Worm (Caenorhabditis elegans) whole organism, young adult: ENCODE results near the gene Y43E12A.3.

ENCODE experiments used
- B0035.1 ChIP-seq: sonication (generic microtip); optimal IDR thresholded peaks from 2 replicates; lab custom pipeline; 2016; ENCODE audit warnings: missing genetic modification characterization, mild to moderate bottlenecking, missing compliant biosample characterization, missing genotype, missing genetic modification reagents
- C17E4.6 ChIP-seq: fragments of 200-800 bp; sonication (Bioruptor generic); IDR thresholded peaks from 2 replicates; pipeline ENCODE4 v1.3.6; 2022; ENCODE audit warnings: missing genetic modification reagents, missing genetic modification characterization, missing compliant biosample characterization
- F10E7.11 ChIP-seq: sonication (generic microtip); optimal IDR thresholded peaks from 2 replicates; lab custom pipeline; 2017; ENCODE audit warnings: mild to moderate bottlenecking, missing genetic modification characterization, moderate library complexity, missing compliant biosample characterization
- F37B4.10 ChIP-seq: fragments of 200-800 bp; sonication (Bioruptor generic); IDR thresholded peaks from 2 replicates; pipeline ENCODE4 v1.3.6; 2022; ENCODE audit warnings: missing genetic modification characterization, missing compliant biosample characterization
- F52B5.7 ChIP-seq: sonication (generic microtip); optimal IDR thresholded peaks from 2 replicates; lab custom pipeline; 2016; ENCODE audit warnings: mild to moderate bottlenecking, missing genetic modification characterization, missing compliant biosample characterization
- F55B11.4 ChIP-seq: sonication (generic microtip); optimal IDR thresholded peaks from 2 replicates; lab custom pipeline; 2016; ENCODE audit warnings: missing compliant biosample characterization, missing genetic modification characterization, borderline replicate concordance; ENCODE audit not compliant: insufficient read depth
- K11D2.4 ChIP-seq: fragments of 200-800 bp; sonication (Bioruptor generic); IDR thresholded peaks from 2 replicates; pipeline ENCODE4 v1.3.6; 2022; ENCODE audit warnings: missing genetic modification reagents, missing genetic modification characterization, missing compliant biosample characterization
- T26A5.8 ChIP-seq: sonication (generic microtip); optimal IDR thresholded peaks from 2 replicates; lab custom pipeline; 2016; ENCODE audit warnings: missing genetic modification characterization, missing compliant biosample characterization
- akir-1 ChIP-seq: fragments of 200-800 bp; sonication (Bioruptor generic); optimal IDR thresholded peaks from 2 replicates; lab custom pipeline; 2018; ENCODE audit warnings: mild to moderate bottlenecking, missing genetic modification characterization, moderate library complexity, missing compliant biosample characterization
- athp-1 ChIP-seq: sonication (generic microtip); optimal IDR thresholded peaks from 2 replicates; lab custom pipeline; 2017; ENCODE audit warnings: mild to moderate bottlenecking, missing genetic modification characterization, missing compliant biosample characterization
- attf-6 ChIP-seq: fragments of 200-800 bp; sonication (Bioruptor generic); IDR thresholded peaks from 2 replicates; pipeline ENCODE4 v1.3.6; 2022; ENCODE audit warnings: missing genetic modification reagents, missing genetic modification characterization, missing compliant biosample characterization
- bed-1 ChIP-seq: fragments of 200-800 bp; sonication (Bioruptor generic); IDR thresholded peaks from 2 replicates; pipeline ENCODE4 v1.3.6; 2022; ENCODE audit warnings: missing genetic modification reagents, missing genetic modification characterization, missing compliant biosample characterization
- bed-2 ChIP-seq: fragments of 200-800 bp; sonication (Bioruptor generic); IDR thresholded peaks from 2 replicates; pipeline ENCODE4 v1.3.6; 2022; ENCODE audit warnings: missing genetic modification reagents, missing genetic modification characterization, missing compliant biosample characterization
- ccch-3 ChIP-seq: fragments of 200-800 bp; sonication (Bioruptor generic); optimal IDR thresholded peaks from 2 replicates; lab custom pipeline; 2018; ENCODE audit warnings: mild to moderate bottlenecking, missing genetic modification characterization, missing compliant biosample characterization
- cebp-1 ChIP-seq, 2 experiments: fragments of 200-800 bp in 1 of 2; sonication (Bioruptor generic) in 1 of 2; sonication (generic microtip) in 1 of 2; IDR thresholded peaks in 1 of 2; optimal IDR thresholded peaks in 1 of 2; 2 replicates each; pipeline versions ENCODE4 v1.3.6 to Lab custom; 2017 to 2022; ENCODE audit warnings: missing compliant biosample characterization in 2 of 2, missing genetic modification characterization in 2 of 2, mild to moderate bottlenecking in 1 of 2, missing genetic modification reagents in 1 of 2, moderate library complexity in 1 of 2
- cebp-2 ChIP-seq: fragments of 200-800 bp; sonication (Bioruptor generic); IDR thresholded peaks from 2 replicates; pipeline ENCODE4 v1.3.6; 2022; ENCODE audit warnings: missing genetic modification characterization, missing compliant biosample characterization
- ceh-27 ChIP-seq: fragments of 200-800 bp; sonication (Bioruptor generic); optimal IDR thresholded peaks from 2 replicates; lab custom pipeline; 2018; ENCODE audit warnings: mild to moderate bottlenecking, missing genetic modification characterization, moderate library complexity, missing compliant biosample characterization
- ceh-58 ChIP-seq: fragments of 200-800 bp; sonication (Bioruptor generic); IDR thresholded peaks from 2 replicates; pipeline ENCODE4 v1.3.6; 2022; ENCODE audit warnings: missing genetic modification characterization, missing compliant biosample characterization
- ceh-91 ChIP-seq: fragments of 200-800 bp; sonication (Bioruptor generic); IDR thresholded peaks from 2 replicates; pipeline ENCODE4 v1.3.6; 2022; ENCODE audit warnings: missing genetic modification reagents, missing genetic modification characterization, missing compliant biosample characterization
- efl-1 ChIP-seq: fragments of 150-350 bp; optimal IDR thresholded peaks from 2 replicates; lab custom pipeline; 2014; ENCODE audit warnings: missing biosample characterization, missing genetic modification reagents, missing genetic modification characterization
- egrh-3 ChIP-seq: fragments of 200-800 bp; sonication (Bioruptor generic); IDR thresholded peaks from 2 replicates; pipeline ENCODE4 v1.3.6; 2022; ENCODE audit warnings: missing genetic modification reagents, missing genetic modification characterization, missing compliant biosample characterization
- ekl-4 ChIP-seq: fragments of 200-800 bp; sonication (Bioruptor generic); IDR thresholded peaks from 2 replicates; pipeline ENCODE4 v1.3.6; 2022; ENCODE audit warnings: missing genetic modification reagents, missing genetic modification characterization, missing compliant biosample characterization
- hlh-26 ChIP-seq: fragments of 200-800 bp; sonication (Bioruptor generic); conservative IDR thresholded peaks from 2 replicates; pipeline ENCODE4 v1.3.6; 2022; ENCODE audit warnings: missing genetic modification reagents, missing genetic modification characterization, missing compliant biosample characterization
- let-526 ChIP-seq: fragments of 200-800 bp; sonication (Bioruptor generic); IDR thresholded peaks from 2 replicates; pipeline ENCODE4 v1.3.6; 2022; ENCODE audit warnings: missing genetic modification reagents, missing genetic modification characterization, missing compliant biosample characterization
- lin-35 ChIP-seq, 3 experiments: fragments of 150-350 bp in 2 of 3; sonication (generic microtip) in 1 of 3; optimal IDR thresholded peaks; 2 replicates each; lab custom pipeline; 2014 to 2018; ENCODE audit warnings: missing biosample characterization in 3 of 3, missing genetic modification characterization in 3 of 3, missing genetic modification reagents in 3 of 3
- madf-3 ChIP-seq: fragments of 200-800 bp; sonication (Bioruptor generic); IDR thresholded peaks from 2 replicates; pipeline ENCODE4 v1.3.6; 2022; ENCODE audit warnings: missing genetic modification reagents, missing genetic modification characterization, missing compliant biosample characterization
- mcd-1 ChIP-seq: fragments of 200-800 bp; sonication (Bioruptor generic); IDR thresholded peaks from 2 replicates; pipeline ENCODE4 v1.3.6; 2022; ENCODE audit warnings: missing genetic modification reagents, missing genetic modification characterization, missing compliant biosample characterization
- nfyb-1 ChIP-seq: fragments of 200-800 bp; sonication (Bioruptor generic); IDR thresholded peaks from 2 replicates; pipeline ENCODE4 v1.3.6; 2022; ENCODE audit warnings: missing genetic modification reagents, missing genetic modification characterization, missing compliant biosample characterization
- nhr-27 ChIP-seq: fragments of 200-800 bp; sonication (Bioruptor generic); optimal IDR thresholded peaks from 2 replicates; lab custom pipeline; 2018; ENCODE audit warnings: mild to moderate bottlenecking, missing genetic modification characterization, moderate library complexity, missing compliant biosample characterization
- nhr-80 ChIP-seq: sonication (generic microtip); optimal IDR thresholded peaks from 2 replicates; lab custom pipeline; 2016; ENCODE audit warnings: missing genetic modification characterization, missing compliant biosample characterization
- pbrm-1 ChIP-seq: fragments of 200-800 bp; sonication (Bioruptor generic); IDR thresholded peaks from 2 replicates; pipeline ENCODE4 v1.3.6; 2022; ENCODE audit warnings: missing genetic modification reagents, missing genetic modification characterization, missing compliant biosample characterization
- rec-8 ChIP-seq, 2 experiments: sonication (generic microtip); optimal IDR thresholded peaks; 2 replicates each; lab custom pipeline; 2016; ENCODE audit warnings: mild to moderate bottlenecking in 2 of 2, missing genetic modification characterization in 2 of 2, missing genetic modification reagents in 2 of 2, missing genotype in 2 of 2, missing biosample characterization in 1 of 2, missing compliant biosample characterization in 1 of 2, moderate library complexity in 1 of 2
- repo-1 ChIP-seq: sonication (generic microtip); optimal IDR thresholded peaks from 2 replicates; lab custom pipeline; 2017; ENCODE audit warnings: mild to moderate bottlenecking, missing genetic modification characterization, missing compliant biosample characterization
- snpc-1.3 ChIP-seq: sonication (generic microtip); optimal IDR thresholded peaks from 2 replicates; lab custom pipeline; 2017; ENCODE audit warnings: missing genetic modification characterization, mild to moderate bottlenecking, missing compliant biosample characterization, antibody characterized with exemption, moderate library complexity, missing genotype, missing genetic modification reagents; ENCODE audit not compliant: insufficient read depth
- tbx-9 ChIP-seq: sonication (generic microtip); optimal IDR thresholded peaks from 2 replicates; lab custom pipeline; 2016; ENCODE audit warnings: borderline replicate concordance, missing genetic modification characterization, inconsistent platforms, missing compliant biosample characterization
- tlf-1 ChIP-seq: fragments of 200-800 bp; sonication (Bioruptor generic); optimal IDR thresholded peaks from 2 replicates; lab custom pipeline; 2018; ENCODE audit warnings: mild to moderate bottlenecking, missing genetic modification characterization, missing compliant biosample characterization
- zim-3 ChIP-seq: sonication (generic microtip); optimal IDR thresholded peaks from 2 replicates; lab custom pipeline; 2017; ENCODE audit warnings: mild to moderate bottlenecking, missing genetic modification characterization, moderate library complexity, missing compliant biosample characterization
- ztf-18 ChIP-seq: sonication (generic microtip); optimal IDR thresholded peaks from 2 replicates; lab custom pipeline; 2016; ENCODE audit warnings: missing genotype, mild to moderate bottlenecking, missing genetic modification characterization, missing compliant biosample characterization
- ztf-28 ChIP-seq: fragments of 200-800 bp; sonication (Bioruptor generic); IDR thresholded peaks from 2 replicates; pipeline ENCODE4 v1.3.6; 2022; ENCODE audit warnings: missing genetic modification reagents, missing genetic modification characterization, missing compliant biosample characterization

Gene Y43E12A.3

DNA sequence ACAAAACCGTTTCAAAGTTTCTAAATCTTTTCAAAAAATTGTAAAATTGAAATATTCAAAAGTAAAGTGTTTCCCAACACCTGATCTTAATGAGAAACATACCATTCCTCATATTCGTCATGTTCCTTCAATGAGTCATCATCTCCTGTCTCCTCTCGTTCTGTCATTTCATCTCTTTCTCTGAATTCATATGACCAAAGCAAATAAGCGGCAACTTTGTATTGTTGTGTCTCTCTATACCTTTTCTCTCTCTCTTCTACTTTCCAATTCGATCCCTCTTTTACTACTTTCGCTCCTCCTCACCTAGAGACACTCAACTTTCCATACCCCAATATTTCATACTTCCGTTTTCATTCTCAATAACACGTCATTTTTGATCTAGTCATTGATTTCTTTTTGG, 20.6 kb downstream of the Y43E12A.3 start:
- TF ChIP-seq ceh-91 (GFP tag; lab: Robert Waterston, UW) (no peak), ztf-18 (tag; lab: Kevin White, UChicago) (no peak), B0035.1 (tag; lab: Kevin White, UChicago) (no peak), ccch-3 (GFP tag; lab: Kevin White, UChicago) (no peak), cebp-1 (GFP tag; IDR thresholded peaks at IDR 0.05; lab: Robert Waterston, UW) (no peak), cebp-1 (tag; optimal IDR thresholded peaks at IDR 0.05; lab: Kevin White, UChicago) (peak; percentile 31), nhr-27 (tag; lab: Kevin White, UChicago) (no peak), egrh-3 (GFP tag; lab: Robert Waterston, UW) (no peak), ceh-27 (peak; percentile 54)

DNA sequence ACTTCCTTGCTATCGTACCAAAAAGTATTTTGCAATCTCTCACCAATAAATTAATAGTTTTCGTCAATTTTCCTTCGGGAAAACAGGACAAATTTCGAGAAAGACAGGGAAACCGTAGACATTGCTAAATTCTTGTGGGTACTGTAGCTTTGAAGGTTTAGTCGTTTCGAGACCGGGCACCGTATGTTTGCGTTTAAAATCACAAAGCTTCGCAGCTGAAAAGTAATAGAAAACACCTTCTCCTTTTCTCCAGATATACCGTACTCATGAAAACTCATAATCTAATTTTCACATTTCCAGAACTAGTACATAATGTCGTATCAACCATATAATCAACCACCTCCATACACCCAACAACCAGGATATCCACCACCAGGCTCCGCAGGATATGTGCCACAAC, 21.3 kb downstream of the Y43E12A.3 start, which contains the start of gene F13H10.6:
TSS of gene F13H10.6 (plus strand) at position 301 of the 400 bp plus-strand sequence.
- TF ChIP-seq efl-1 (GFP tag; lab: Kevin White, UChicago) (no peak), F52B5.7 (tag; lab: Kevin White, UChicago) (no peak), bed-1 (GFP tag; lab: Robert Waterston, UW) (no peak), K11D2.4 (GFP tag; lab: Robert Waterston, UW) (no peak), ceh-27 (no peak), let-526 (no peak), nfyb-1 (no peak), hlh-26 (GFP tag; lab: Robert Waterston, UW) (no peak), F10E7.11 (tag; lab: Kevin White, UChicago) (no peak)

DNA sequence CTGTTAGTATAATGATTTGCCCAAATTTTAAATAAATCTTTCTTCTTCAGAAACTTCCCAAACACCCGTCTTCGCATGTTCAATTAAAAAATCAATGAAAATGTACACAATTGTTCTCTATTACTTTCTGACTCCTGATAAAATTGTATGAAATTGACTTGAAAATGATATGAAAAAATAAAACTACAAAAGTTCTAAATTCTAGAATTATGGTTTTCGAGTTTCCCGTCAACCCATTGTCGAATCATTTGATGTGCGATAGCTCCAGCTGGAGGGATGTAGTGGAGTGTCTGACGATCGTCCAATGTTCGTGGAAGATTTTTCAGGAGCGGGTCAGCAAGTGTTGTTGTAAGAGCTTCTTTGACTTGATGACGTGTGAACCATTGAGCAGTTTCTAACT, 22.2 kb downstream of the Y43E12A.3 start:
- TF ChIP-seq akir-1 (GFP tag; lab: Kevin White, UChicago), result no peak
- TF ChIP-seq pbrm-1, result 0 out of 2 replicates have a peak, but pooled peaks have one; percentile 5
- TF ChIP-seq, all 124 proteins: peak for 1

DNA sequence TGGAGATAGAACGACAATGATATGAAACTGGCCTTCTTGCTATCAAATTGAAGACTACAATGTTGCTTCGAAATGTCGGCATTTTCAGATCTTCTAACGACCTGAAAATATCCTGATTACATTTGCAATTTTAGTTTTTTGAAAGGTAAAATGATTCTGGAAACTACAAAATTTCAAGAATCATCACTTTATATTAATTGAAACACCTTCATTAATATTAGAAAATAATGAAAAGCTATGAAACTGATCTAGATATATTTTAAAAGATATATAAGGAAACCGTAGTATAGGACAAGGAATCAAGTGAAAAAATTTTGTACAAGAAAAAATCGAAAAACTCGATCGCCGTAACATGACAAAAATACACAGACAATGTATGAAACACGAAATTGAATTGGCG, 24.2 kb downstream of the Y43E12A.3 start, which contains the start of gene ndx-9:
TSS of gene ndx-9 (minus strand) at position 101 of the 400 bp plus-strand sequence.
- TF ChIP-seq hlh-26 (GFP tag; lab: Robert Waterston, UW) (no peak), rec-8 (tag; optimal IDR thresholded peaks at IDR 0.05; lab: Kevin White, UChicago) (no peak), bed-2 (GFP tag; lab: Robert Waterston, UW) (no peak), ceh-58 (GFP tag; lab: Robert Waterston, UW) (no peak), ztf-28 (GFP tag; lab: Robert Waterston, UW) (no peak), F10E7.11 (tag; lab: Kevin White, UChicago) (no peak), zim-3 (tag; lab: Kevin White, UChicago) (no peak), T26A5.8 (no peak), tlf-1 (GFP tag; lab: Kevin White, UChicago) (no peak), snpc-1.3 (tag; lab: Kevin White, UChicago) (no peak), cebp-2 (GFP tag; lab: Robert Waterston, UW) (no peak), F55B11.4 (tag; lab: Kevin White, UChicago) (no peak)

DNA sequence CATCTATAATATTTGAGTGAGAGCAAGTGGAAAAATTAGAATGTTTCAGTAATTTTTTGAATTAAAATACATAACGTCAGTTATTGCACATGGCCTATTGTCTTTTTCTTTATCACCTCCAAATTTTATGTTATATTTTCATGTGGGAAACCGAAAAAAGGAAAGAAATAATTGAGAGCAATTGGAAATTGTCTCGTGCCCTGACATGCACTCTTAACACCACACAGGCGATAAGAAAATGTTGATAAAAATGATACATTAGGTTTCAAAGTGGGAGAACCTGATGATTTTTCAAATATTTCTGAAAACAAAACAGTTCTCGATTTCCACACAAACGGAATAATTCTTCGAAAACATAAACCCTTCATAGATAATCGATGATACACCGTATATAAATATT, 28.2 kb downstream of the Y43E12A.3 start, which contains the start of gene F13H10.3:
TSS of gene F13H10.3 (minus strand) at position 73 of the 400 bp plus-strand sequence.
- no peak for TF ChIP-seq lin-35 (GFP tag; optimal IDR thresholded peaks at IDR 0.05; lab: Kevin White, UChicago)
- TF ChIP-seq efl-1 (GFP tag; lab: Kevin White, UChicago), result no peak
- TF ChIP-seq athp-1 (tag; lab: Kevin White, UChicago), result no peak
- no peak for TF ChIP-seq tbx-9 (tag; lab: Kevin White, UChicago)
- no peak for TF ChIP-seq akir-1 (GFP tag; lab: Kevin White, UChicago)
- TF ChIP-seq nhr-80, result peak; percentile 88
- no peak for TF ChIP-seq attf-6 (GFP tag; lab: Robert Waterston, UW)
- no peak for TF ChIP-seq repo-1 (tag; lab: Kevin White, UChicago)
- no peak for TF ChIP-seq mcd-1 (GFP tag; lab: Robert Waterston, UW)
- TF ChIP-seq madf-3 (GFP tag; lab: Robert Waterston, UW), result 0 out of 2 replicates have a peak, but pooled peaks have one; percentile 14
- no peak for TF ChIP-seq C17E4.6 (GFP tag; lab: Robert Waterston, UW)
- no peak for TF ChIP-seq ekl-4 (GFP tag; lab: Robert Waterston, UW)
- no peak for TF ChIP-seq ceh-27
- TF ChIP-seq T26A5.8, result no peak
- no peak for TF ChIP-seq cebp-1 (GFP tag; IDR thresholded peaks at IDR 0.05; lab: Robert Waterston, UW)
- TF ChIP-seq cebp-1 (tag; optimal IDR thresholded peaks at IDR 0.05; lab: Kevin White, UChicago), result peak; percentile 50
- no peak for TF ChIP-seq ceh-91 (GFP tag; lab: Robert Waterston, UW)
- no peak for TF ChIP-seq let-526
- TF ChIP-seq nfyb-1, result no peak
- TF ChIP-seq F37B4.10 (GFP tag; lab: Robert Waterston, UW), result no peak
